Worm (Caenorhabditis elegans) whole organism, L2 larva: ENCODE data around the gene vab-23.

Experiments used
- snpc-4 ChIP-seq: fragments of 150-350 bp; optimal IDR thresholded peaks from 2 replicates; lab custom pipeline; 2014; ENCODE audit warnings: missing biosample characterization, missing genetic modification characterization
- unc-39 ChIP-seq: fragments of 150-350 bp; optimal IDR thresholded peaks from 2 replicates; lab custom pipeline; 2014; ENCODE audit warnings: missing biosample characterization, missing genetic modification characterization

ce11 chrII:11916555-11916941 lies 15.5 kb upstream of the vab-23 start:
- TF ChIP-seq unc-39 (no peak), snpc-4 (tag; lab: Kevin White, UChicago) (no peak)
